Fruit fly (Drosophila melanogaster): ENCODE measurements around the gene pbl.

Gene pbl

DNA sequence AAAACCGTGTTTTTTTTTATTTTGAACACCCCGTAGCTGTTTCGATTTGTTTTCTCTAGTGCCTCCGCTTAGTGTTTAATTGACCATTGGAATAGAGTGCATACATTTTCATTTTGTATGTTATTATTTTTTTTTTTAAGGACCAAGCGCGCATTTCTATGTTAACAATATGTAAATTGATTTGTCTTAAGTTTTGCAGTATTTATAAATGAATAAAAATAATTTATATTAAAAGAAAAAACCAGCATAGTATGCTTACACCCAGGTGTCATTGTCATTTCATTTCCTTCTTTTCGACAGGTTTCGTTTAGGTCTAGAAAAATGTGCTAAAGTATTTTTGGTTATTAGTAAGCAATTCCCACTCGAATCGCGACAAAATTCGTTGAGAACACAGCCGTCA is 17.2 kb downstream of the pbl start, which contains the start of gene eIF4E5:
Gene eIF4E5 (plus strand): TSS at position 301 of the 400 bp plus-strand sequence.
- TF ChIP-seq HLH106 (tag; optimal IDR thresholded peaks at IDR 0.05), result no peak
- TF ChIP-seq tai (GFP tag; optimal IDR thresholded peaks at IDR 0.05), result no peak

DNA sequence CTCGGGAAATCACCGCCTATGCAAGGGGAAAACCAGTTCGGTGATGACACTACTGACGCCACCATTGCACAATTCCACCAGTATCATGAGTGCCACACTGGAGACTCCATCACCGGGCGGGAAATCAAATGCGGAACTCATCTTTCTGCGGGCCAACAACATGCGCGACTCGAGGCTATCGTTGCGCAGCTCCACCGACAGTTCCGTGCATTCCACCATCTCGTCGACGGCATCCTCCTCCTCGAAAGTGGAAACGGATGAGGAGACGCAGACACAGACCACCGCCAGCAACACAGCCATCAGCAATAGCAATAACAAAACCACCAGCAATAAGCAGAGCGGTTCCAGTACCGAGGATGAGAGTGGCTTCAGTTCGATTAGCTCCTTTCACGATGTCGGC is 17.9 kb downstream of the pbl start:
- TF ChIP-seq psq (GFP tag; optimal IDR thresholded peaks at IDR 0.05), result no peak
- TF ChIP-seq Myc (optimal IDR thresholded peaks at IDR 0.05), result no peak
- TF ChIP-seq jim (GFP tag; optimal IDR thresholded peaks at IDR 0.05), result no peak
- TF ChIP-seq rgr (GFP tag; optimal IDR thresholded peaks at IDR 0.05), result no peak
- TF ChIP-seq brk (GFP tag; optimal IDR thresholded peaks at IDR 0.05), result no peak
- no peak for TF ChIP-seq br (GFP tag; optimal IDR thresholded peaks at IDR 0.05)
- TF ChIP-seq foxo (GFP tag; optimal IDR thresholded peaks at IDR 0.05), result no peak
- no peak for TF ChIP-seq sage (GFP tag; optimal IDR thresholded peaks at IDR 0.05)
- no peak for TF ChIP-seq lola (GFP tag; optimal IDR thresholded peaks at IDR 0.05)
- TF ChIP-seq Vsx2 (GFP tag; optimal IDR thresholded peaks at IDR 0.05; ENCODE audit: partially characterized antibody), result no peak
- no peak for TF ChIP-seq Jra (GFP tag; optimal IDR thresholded peaks at IDR 0.05)
- no peak for TF ChIP-seq N (GFP tag; optimal IDR thresholded peaks at IDR 0.05)
- no peak for TF ChIP-seq Dfd (GFP tag; optimal IDR thresholded peaks at IDR 0.05)
- no peak for TF ChIP-seq HLH106 (tag; optimal IDR thresholded peaks at IDR 0.05)

DNA sequence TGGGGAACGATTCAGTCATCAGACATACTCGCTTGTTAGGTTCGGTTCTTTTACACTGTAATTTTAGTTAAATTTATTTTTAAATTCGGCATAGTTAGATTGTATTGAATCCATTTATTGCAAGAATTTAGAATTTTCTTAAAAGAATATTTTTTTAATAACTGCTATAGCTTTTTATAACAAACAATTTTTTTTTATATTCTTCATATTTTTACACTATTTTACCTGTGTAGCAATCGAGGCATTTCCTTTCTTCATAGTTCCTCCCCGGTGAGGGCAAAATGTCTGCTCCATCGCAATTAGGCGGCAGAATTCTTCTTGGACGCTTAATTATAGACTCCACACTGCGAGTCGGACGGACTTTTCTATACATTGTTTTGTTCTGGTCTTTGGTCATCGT is 21.2 kb downstream of the pbl start:
- TF ChIP-seq psq (GFP tag; optimal IDR thresholded peaks at IDR 0.05), result no peak
- TF ChIP-seq sv (GFP tag; optimal IDR thresholded peaks at IDR 0.05), result no peak
- TF ChIP-seq Myc (optimal IDR thresholded peaks at IDR 0.05), result no peak
- no peak for TF ChIP-seq h (GFP tag; optimal IDR thresholded peaks at IDR 0.05)
- TF ChIP-seq pan (optimal IDR thresholded peaks at IDR 0.05), result no peak

DNA sequence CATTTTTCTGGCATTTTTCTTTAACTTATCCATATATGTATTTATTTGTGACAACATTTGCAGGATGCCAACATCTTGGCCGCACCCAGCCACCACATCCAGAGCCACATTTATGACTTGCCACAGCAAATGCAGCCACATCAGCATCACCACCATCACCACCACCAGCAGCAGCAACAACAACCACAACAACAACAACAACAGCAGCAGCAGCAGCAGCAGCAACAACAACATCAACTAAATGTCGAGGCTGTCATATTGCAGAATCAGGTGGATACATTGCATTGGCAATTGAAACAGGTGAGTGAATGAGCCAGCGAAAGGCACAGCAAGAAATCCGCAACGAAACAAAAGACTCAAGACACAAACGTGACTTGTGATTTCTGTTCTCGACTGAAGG is 21.8 kb downstream of the pbl start:
- TF ChIP-seq Hr78 (GFP tag; optimal IDR thresholded peaks at IDR 0.05) (no peak), Dfd (GFP tag; optimal IDR thresholded peaks at IDR 0.05) (peak; percentile 91), GATAd (GFP tag; optimal IDR thresholded peaks at IDR 0.05) (no peak)

DNA sequence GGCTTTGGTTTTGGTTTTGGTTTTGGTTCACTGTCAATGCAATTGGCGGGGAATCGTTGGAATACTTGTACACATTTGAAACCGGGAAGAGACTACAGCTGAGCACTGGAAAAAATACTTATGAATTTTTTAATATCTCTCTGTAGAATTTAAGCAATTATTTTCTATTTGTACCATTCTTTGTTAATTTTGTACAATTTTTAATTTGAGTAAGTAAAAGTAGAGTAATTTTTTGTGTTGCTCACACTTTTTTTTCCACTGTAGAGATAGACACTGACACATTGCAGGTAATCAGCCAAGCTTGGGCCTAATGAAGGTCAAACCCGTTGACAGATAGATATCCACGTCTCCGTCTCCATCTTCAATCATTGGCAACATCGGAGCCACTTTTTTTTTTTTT is 28.5 kb downstream of the pbl start:
- TF ChIP-seq CrebA (GFP tag; optimal IDR thresholded peaks at IDR 0.05; ENCODE audit: borderline replicate concordance), result no peak
- TF ChIP-seq woc (GFP tag; optimal IDR thresholded peaks at IDR 0.05), result no peak
- TF ChIP-seq br (GFP tag; optimal IDR thresholded peaks at IDR 0.05), result no peak
- TF ChIP-seq h (GFP tag; optimal IDR thresholded peaks at IDR 0.05), result no peak
- TF ChIP-seq foxo (GFP tag; optimal IDR thresholded peaks at IDR 0.05), result no peak
- TF ChIP-seq Rel (GFP tag; optimal IDR thresholded peaks at IDR 0.05), result no peak
- no peak for TF ChIP-seq Rel (tag; optimal IDR thresholded peaks at IDR 0.05)
- TF ChIP-seq Jra (GFP tag; optimal IDR thresholded peaks at IDR 0.05), result no peak
- no peak for TF ChIP-seq tai (GFP tag; optimal IDR thresholded peaks at IDR 0.05)
- no peak for TF ChIP-seq Mio (GFP tag; optimal IDR thresholded peaks at IDR 0.05)
- no peak for TF ChIP-seq Dif (GFP tag; optimal IDR thresholded peaks at IDR 0.05; ENCODE audit: partially characterized antibody)
- no peak for TF ChIP-seq usp (GFP tag; optimal IDR thresholded peaks at IDR 0.05)
- no peak for TF ChIP-seq CG9705 (GFP tag; optimal IDR thresholded peaks at IDR 0.05)

DNA sequence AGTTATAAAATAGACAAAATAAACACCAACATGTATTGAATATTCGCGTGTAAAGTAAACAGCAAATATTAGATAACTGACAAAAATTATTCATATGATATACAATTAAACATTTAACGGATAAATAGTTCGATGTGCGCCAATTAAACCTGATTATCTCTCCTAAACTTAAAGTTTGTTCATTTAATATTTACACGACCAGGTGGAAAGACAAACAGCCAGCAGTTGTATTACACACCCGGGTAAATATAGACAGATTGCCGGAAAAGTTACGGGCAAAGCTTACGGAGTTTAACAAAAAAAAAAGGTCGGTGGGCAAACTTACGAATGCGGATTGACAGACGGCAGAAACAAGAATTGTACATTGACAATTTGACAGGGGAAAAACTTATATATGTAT is 29.6 kb downstream of the pbl start:
- no peak for TF ChIP-seq Myc (optimal IDR thresholded peaks at IDR 0.05)
- TF ChIP-seq Abd-B (GFP tag; optimal IDR thresholded peaks at IDR 0.05), result no peak
- TF ChIP-seq Dfd (GFP tag; optimal IDR thresholded peaks at IDR 0.05), result no peak
- no peak for TF ChIP-seq dmrt93B (GFP tag; optimal IDR thresholded peaks at IDR 0.05)
- TF ChIP-seq Jra (GFP tag; optimal IDR thresholded peaks at IDR 0.05), result no peak
- no peak for TF ChIP-seq CG9705 (GFP tag; optimal IDR thresholded peaks at IDR 0.05)
- no peak for TF ChIP-seq ey (GFP tag; optimal IDR thresholded peaks at IDR 0.05)
- TF ChIP-seq Sp1 (GFP tag; optimal IDR thresholded peaks at IDR 0.05), result no peak
- no peak for TF ChIP-seq HLH106 (tag; optimal IDR thresholded peaks at IDR 0.05)
- no peak for TF ChIP-seq Mio (GFP tag; optimal IDR thresholded peaks at IDR 0.05)
- no peak for TF ChIP-seq Hr78 (GFP tag; optimal IDR thresholded peaks at IDR 0.05)
- no peak for TF ChIP-seq psq (GFP tag; optimal IDR thresholded peaks at IDR 0.05)

Data from whole organism, wandering third instar larva.